Fruit fly (Drosophila melanogaster) whole organism, embryonic: ENCODE data around the gene Papss.

Experiments
- Ada2b ChIP-seq: fragments of 200-800 bp; sonication (Bioruptor generic); IDR thresholded peaks from 2 replicates; pipeline ENCODE4 v1.3.6; 2022; ENCODE audit warnings: missing biosample characterization, missing genetic modification characterization
- Awh ChIP-seq: fragments of 200-800 bp; sonication (Bioruptor generic); IDR thresholded peaks from 2 replicates; pipeline ENCODE4, ENCODE4 v1.3.6; 2022; ENCODE audit warnings: missing biosample characterization, missing genetic modification characterization
- B-H1 ChIP-seq: fragments of 200-800 bp; sonication (Bioruptor generic); IDR thresholded peaks from 3 replicates; pipeline ENCODE4 v1.3.6; 2022; ENCODE audit warnings: missing biosample characterization, missing genetic modification characterization
- CG10209 ChIP-seq: fragments of 200-800 bp; sonication (Bioruptor generic); optimal IDR thresholded peaks from 3 replicates; lab custom pipeline; 2017; ENCODE audit warnings: missing biosample characterization, mild to moderate bottlenecking, missing genetic modification characterization, missing genetic modification reagents
- CG11398 ChIP-seq: fragments of 200-800 bp; sonication (Bioruptor generic); optimal IDR thresholded peaks from 2 replicates; lab custom pipeline; 2016; ENCODE audit warnings: missing biosample characterization, missing genetic modification characterization
- CG1233 ChIP-seq: fragments of 200-800 bp; sonication (Bioruptor generic); optimal IDR thresholded peaks from 4 replicates; lab custom pipeline; 2018; ENCODE audit warnings: missing biosample characterization, mild to moderate bottlenecking, missing genetic modification characterization
- CG13296 ChIP-seq: fragments of 200-800 bp; sonication (Bioruptor generic); optimal IDR thresholded peaks from 3 replicates; lab custom pipeline; 2018; ENCODE audit warnings: missing biosample characterization, mild to moderate bottlenecking, missing genetic modification characterization
- CG13424 ChIP-seq: fragments of 200-800 bp; sonication (Bioruptor generic); optimal IDR thresholded peaks from 2 replicates; lab custom pipeline; 2019; ENCODE audit warnings: missing biosample characterization, mild to moderate bottlenecking, missing genetic modification characterization, moderate library complexity
- CG13624 ChIP-seq: fragments of 200-800 bp; sonication (Bioruptor generic); optimal IDR thresholded peaks from 2 replicates; lab custom pipeline; 2016; ENCODE audit warnings: missing biosample characterization, missing genetic modification characterization
- CG13894 ChIP-seq: fragments of 200-800 bp; sonication (Bioruptor generic); optimal IDR thresholded peaks from 3 replicates; lab custom pipeline; 2018; ENCODE audit warnings: missing biosample characterization, mild to moderate bottlenecking, missing genetic modification characterization, moderate library complexity
- CG17361 ChIP-seq: fragments of 200-800 bp; sonication (Bioruptor generic); IDR thresholded peaks from 3 replicates; pipeline ENCODE4 v1.3.6; 2022; ENCODE audit warnings: missing biosample characterization, missing genetic modification characterization
- CG17612 ChIP-seq: fragments of 200-800 bp; sonication (Bioruptor generic); IDR thresholded peaks from 2 replicates; pipeline ENCODE4 v1.3.6; 2022; ENCODE audit warnings: missing biosample characterization, missing genetic modification characterization
- CG17912 ChIP-seq: fragments of 200-800 bp; sonication (Bioruptor generic); optimal IDR thresholded peaks from 2 replicates; lab custom pipeline; 2018; ENCODE audit warnings: missing biosample characterization, mild to moderate bottlenecking, missing genetic modification characterization
- CG2202 ChIP-seq: fragments of 200-800 bp; sonication (Bioruptor generic); optimal IDR thresholded peaks from 2 replicates; lab custom pipeline; 2018; ENCODE audit warnings: missing biosample characterization, mild to moderate bottlenecking, missing genetic modification characterization
- CG2678 ChIP-seq: fragments of 200-800 bp; sonication (Bioruptor generic); optimal IDR thresholded peaks from 3 replicates; lab custom pipeline; 2019; ENCODE audit warnings: missing biosample characterization, mild to moderate bottlenecking, missing genetic modification characterization, moderate library complexity
- CG31441 ChIP-seq: fragments of 200-800 bp; sonication (Bioruptor generic); IDR thresholded peaks from 2 replicates; pipeline ENCODE4 v1.3.6; 2022; ENCODE audit warnings: missing biosample characterization, missing genetic modification characterization
- CG32532 ChIP-seq: fragments of 200-800 bp; sonication (Bioruptor generic); IDR thresholded peaks from 2 replicates; pipeline ENCODE4 v1.3.6; 2022; ENCODE audit warnings: missing biosample characterization, missing genetic modification characterization
- CG6254 ChIP-seq: fragments of 200-800 bp; sonication (Bioruptor generic); optimal IDR thresholded peaks from 3 replicates; lab custom pipeline; 2017; ENCODE audit warnings: mild to moderate bottlenecking, missing biosample characterization, missing genetic modification reagents, missing genetic modification characterization
- CG8924 ChIP-seq: fragments of 200-800 bp; optimal IDR thresholded peaks from 3 replicates; lab custom pipeline; 2019; ENCODE audit warnings: missing biosample characterization, mild to moderate bottlenecking, missing genetic modification characterization, moderate library complexity
- CG9215 ChIP-seq: fragments of 200-800 bp; sonication (Bioruptor generic); IDR thresholded peaks from 2 replicates; pipeline ENCODE4 v1.3.6; 2022; ENCODE audit warnings: missing biosample characterization, missing genetic modification characterization
- CG9727 ChIP-seq: fragments of 200-800 bp; sonication (Bioruptor generic); optimal IDR thresholded peaks from 3 replicates; lab custom pipeline; 2017; ENCODE audit warnings: missing biosample characterization, mild to moderate bottlenecking, missing genetic modification characterization
- CG9817 ChIP-seq: fragments of 200-800 bp; sonication (Bioruptor generic); optimal IDR thresholded peaks from 2 replicates; lab custom pipeline; 2018; ENCODE audit warnings: missing biosample characterization, mild to moderate bottlenecking, missing genetic modification characterization, moderate library complexity
- Doc3 ChIP-seq: fragments of 200-800 bp; sonication (Bioruptor generic); IDR thresholded peaks from 3 replicates; pipeline ENCODE4 v1.3.6; 2022; ENCODE audit warnings: missing biosample characterization, missing genetic modification characterization; ENCODE audit not compliant: partially characterized antibody
- Gug ChIP-seq: fragments of 200-800 bp; sonication (Bioruptor generic); IDR thresholded peaks from 4 replicates; pipeline ENCODE4 v1.3.6; 2022; ENCODE audit warnings: missing biosample characterization, missing genetic modification characterization
- H2.0 ChIP-seq: fragments of 200-800 bp; sonication (Bioruptor generic); IDR thresholded peaks from 2 replicates; pipeline ENCODE4 v1.3.6; 2022; ENCODE audit warnings: missing biosample characterization, missing genetic modification characterization
- HLH54F ChIP-seq: fragments of 200-800 bp; sonication (Bioruptor generic); optimal IDR thresholded peaks from 3 replicates; lab custom pipeline; 2016; ENCODE audit warnings: missing biosample characterization, missing genetic modification characterization
- Kr ChIP-seq: fragments of 200-800 bp; sonication (Bioruptor generic); optimal IDR thresholded peaks from 2 replicates; lab custom pipeline; 2017; ENCODE audit warnings: missing biosample characterization, mild to moderate bottlenecking, missing genetic modification characterization
- Lpt ChIP-seq: fragments of >200 bp; optimal IDR thresholded peaks from 2 replicates; lab custom pipeline; 2018; ENCODE audit warnings: missing biosample characterization, missing genetic modification characterization
- Meics ChIP-seq: fragments of 200-800 bp; sonication (Bioruptor generic); optimal IDR thresholded peaks from 2 replicates; lab custom pipeline; 2017; ENCODE audit warnings: missing biosample characterization, mild to moderate bottlenecking, missing genetic modification characterization
- Rfx ChIP-seq: fragments of 200-800 bp; sonication (Bioruptor generic); IDR thresholded peaks from 2 replicates; pipeline ENCODE4 v1.3.6; 2022; ENCODE audit warnings: missing biosample characterization, missing genetic modification characterization
- TFAM ChIP-seq: fragments of 200-800 bp; sonication (Bioruptor generic); optimal IDR thresholded peaks from 2 replicates; lab custom pipeline; 2017; ENCODE audit warnings: missing biosample characterization, missing genetic modification characterization, inconsistent platforms
- Xrp1 ChIP-seq: fragments of 200-800 bp; sonication (Bioruptor generic); IDR thresholded peaks from 2 replicates; pipeline ENCODE4 v1.3.6; 2022; ENCODE audit warnings: missing biosample characterization, missing genetic modification characterization
- YL-1 ChIP-seq: fragments of 200-800 bp; sonication (Bioruptor generic); optimal IDR thresholded peaks from 3 replicates; lab custom pipeline; 2017; ENCODE audit warnings: missing biosample characterization, mild to moderate bottlenecking, missing genetic modification characterization
- bsh ChIP-seq, 2 experiments: fragments of 200-800 bp; sonication (Bioruptor generic); optimal IDR thresholded peaks; 2 replicates each; lab custom pipeline; 2017 to 2018; ENCODE audit warnings: mild to moderate bottlenecking in 2 of 2, missing biosample characterization in 2 of 2, missing genetic modification characterization in 2 of 2, moderate library complexity in 1 of 2
- eve ChIP-seq, 2 experiments: fragments of >200 bp; optimal IDR thresholded peaks; 2 replicates each; lab custom pipeline; 2017; ENCODE audit warnings: missing biosample characterization in 2 of 2, missing genetic modification characterization in 2 of 2
- ewg ChIP-seq: fragments of 200-800 bp; sonication (Bioruptor generic); optimal IDR thresholded peaks from 3 replicates; lab custom pipeline; 2017; ENCODE audit warnings: mild to moderate bottlenecking, missing biosample characterization, missing genetic modification reagents, missing genetic modification characterization
- eyg ChIP-seq: fragments of 200-800 bp; sonication (Bioruptor generic); optimal IDR thresholded peaks from 3 replicates; lab custom pipeline; 2016; ENCODE audit warnings: missing biosample characterization, missing genetic modification characterization
- fu2 ChIP-seq: fragments of 200-800 bp; sonication (Bioruptor generic); optimal IDR thresholded peaks from 2 replicates; lab custom pipeline; 2016; ENCODE audit warnings: missing biosample characterization, missing genetic modification characterization
- gcm ChIP-seq: fragments of 200-800 bp; sonication (Bioruptor generic); optimal IDR thresholded peaks from 2 replicates; lab custom pipeline; 2019; ENCODE audit warnings: missing biosample characterization, mild to moderate bottlenecking, missing genetic modification characterization, moderate library complexity
- jing ChIP-seq: fragments of 200-800 bp; sonication (Bioruptor generic); optimal IDR thresholded peaks from 2 replicates; lab custom pipeline; 2018; ENCODE audit warnings: missing biosample characterization, mild to moderate bottlenecking, missing genetic modification characterization
- lola ChIP-seq, 3 experiments: fragments of >200 bp in 2 of 3; fragments of 200-800 bp in 1 of 3; sonication (Bioruptor generic) in 1 of 3; optimal IDR thresholded peaks; 2 replicates each; lab custom pipeline; 2017 to 2019; ENCODE audit warnings: missing biosample characterization in 3 of 3, missing genetic modification characterization in 3 of 3, mild to moderate bottlenecking in 1 of 3, moderate library complexity in 1 of 3
- ranshi ChIP-seq: fragments of 200-800 bp; sonication (Bioruptor generic); IDR thresholded peaks from 2 replicates; pipeline ENCODE4 v1.3.6; 2022; ENCODE audit warnings: missing biosample characterization, missing genetic modification characterization
- sens-2 ChIP-seq: fragments of 200-800 bp; sonication (Bioruptor generic); IDR thresholded peaks from 2 replicates; pipeline ENCODE4 v1.3.6; 2022; ENCODE audit warnings: missing biosample characterization, missing genetic modification characterization
- sim ChIP-seq: fragments of 200-800 bp; sonication (Bioruptor generic); IDR thresholded peaks from 2 replicates; pipeline ENCODE4 v1.3.6; 2022; ENCODE audit warnings: missing biosample characterization, missing genetic modification characterization
- ssp ChIP-seq: fragments of 200-800 bp; sonication (Bioruptor generic); IDR thresholded peaks from 2 replicates; pipeline ENCODE4 v1.3.6; 2022; ENCODE audit warnings: missing biosample characterization, missing genetic modification characterization
- trem ChIP-seq: fragments of 200-800 bp; optimal IDR thresholded peaks from 3 replicates; lab custom pipeline; 2019; ENCODE audit warnings: missing biosample characterization, mild to moderate bottlenecking, missing genetic modification characterization, moderate library complexity
- twi ChIP-seq: fragments of 200-800 bp; optimal IDR thresholded peaks from 2 replicates; lab custom pipeline; 2019; ENCODE audit warnings: missing biosample characterization, mild to moderate bottlenecking, missing genetic modification characterization, moderate library complexity
- zfh2 ChIP-seq: fragments of 200-800 bp; sonication (Bioruptor generic); optimal IDR thresholded peaks from 2 replicates; lab custom pipeline; 2016; ENCODE audit warnings: missing biosample characterization, missing genetic modification characterization

Papss gene

DNA sequence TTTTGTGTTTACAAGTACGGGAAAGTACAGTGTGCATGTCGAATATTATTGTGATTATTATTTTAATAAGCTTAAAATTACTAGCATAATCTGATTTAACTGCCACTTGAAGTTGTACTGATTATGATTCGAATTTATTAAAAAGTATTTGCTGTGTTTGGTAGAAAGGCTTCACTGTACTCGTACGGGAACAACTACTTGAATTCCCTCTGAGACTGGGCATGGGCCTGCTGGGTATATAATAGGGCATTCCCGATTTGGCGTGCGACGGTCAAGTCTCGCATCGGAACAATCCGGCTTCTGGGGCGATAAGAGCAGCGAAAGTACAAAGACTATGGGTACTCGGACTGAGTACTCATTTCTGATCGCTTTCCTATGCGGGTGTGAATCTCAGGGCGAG, 24.6 kb downstream of the Papss start (continued):
- TF ChIP-seq jing (no peak), CG32532 (0 out of 2 replicates have a peak, but pooled peaks have one; percentile 14), CG9215 (GFP tag; lab: Robert Waterston, UW) (no peak), YL-1 (GFP tag; lab: Kevin White, UChicago) (no peak), gcm (GFP tag; lab: Kevin White, UChicago) (peak; percentile 61), CG17361 (GFP tag; lab: Robert Waterston, UW) (no peak)

DNA sequence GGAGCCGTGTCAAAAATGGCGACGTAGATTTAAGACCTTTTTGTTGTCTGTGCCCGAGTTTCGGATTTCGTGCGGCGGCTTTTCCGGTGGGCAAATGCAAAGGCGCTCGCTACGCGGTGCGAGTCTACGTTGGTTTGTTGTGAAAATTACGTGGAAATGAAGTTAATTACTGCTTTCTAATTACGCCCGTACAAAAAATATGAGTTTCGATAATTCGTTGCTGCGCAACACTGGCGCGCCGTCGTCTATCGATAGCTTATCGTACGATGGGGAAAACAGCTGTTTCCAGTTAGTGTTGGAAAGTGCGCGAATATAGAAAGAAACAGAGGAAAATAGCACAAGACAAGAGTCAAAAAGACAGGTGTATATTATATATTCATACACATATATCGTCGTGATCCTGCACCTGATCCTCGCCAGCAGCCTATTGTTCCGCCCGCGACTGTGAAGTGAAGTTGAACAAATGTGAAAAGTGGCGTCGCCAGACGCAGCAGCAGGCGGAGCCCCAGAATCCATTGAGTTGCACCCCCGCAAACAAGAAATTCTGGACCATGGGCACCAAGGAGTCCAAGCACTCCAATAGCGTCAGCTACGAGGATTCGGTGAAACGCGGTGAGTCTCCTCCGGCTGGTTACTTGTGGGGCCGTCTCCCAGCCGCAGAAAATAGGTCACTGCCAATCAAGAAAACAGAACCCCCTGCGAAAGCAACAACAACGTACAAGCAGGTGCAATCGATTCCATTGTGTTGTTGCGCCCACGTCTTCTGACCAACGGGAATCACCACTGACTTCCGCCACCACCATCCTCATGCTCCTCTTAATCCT, 26.0 kb downstream of the Papss start, which contains the start of the genes Rab8 and Usp32:
TSS of gene Rab8 (minus strand) at position 236 of the 824 bp plus-strand sequence.
TSS of gene Usp32 (plus strand) at position 297 of the 824 bp plus-strand sequence.
- peak; percentile 84 for TF ChIP-seq trem (tag; lab: Kevin White, UChicago)
- TF ChIP-seq CG8924 = peak; percentile 32
- peak; percentile 64 for TF ChIP-seq CG13296 (GFP tag; lab: Kevin White, UChicago)
- TF ChIP-seq Awh (GFP tag; lab: Robert Waterston, UW) = no peak
- TF ChIP-seq B-H1 (GFP tag; lab: Robert Waterston, UW) = no peak
- no peak for TF ChIP-seq Lpt (GFP tag; lab: Kevin White, UChicago)
- TF ChIP-seq CG31441 (GFP tag; lab: Robert Waterston, UW) = peak; percentile 54; the same call in 1 of the 2 replicates
- no peak for TF ChIP-seq ssp (GFP tag; lab: Robert Waterston, UW)
- peak; percentile 23 for TF ChIP-seq eyg (GFP tag; lab: Kevin White, UChicago)
- peak; percentile 25 for TF ChIP-seq CG2202 (tag; lab: Kevin White, UChicago)
- peak; percentile 60 for TF ChIP-seq Xrp1
- TF ChIP-seq TFAM (GFP tag; lab: Kevin White, UChicago) = no peak
- peak; percentile 86 for TF ChIP-seq Rfx (GFP tag; lab: Robert Waterston, UW)
- no peak for TF ChIP-seq ranshi (GFP tag; lab: Robert Waterston, UW)
- TF ChIP-seq CG11398 = peak; percentile 37
- TF ChIP-seq HLH54F (GFP tag; lab: Kevin White, UChicago) = peak; percentile 77
- no peak for TF ChIP-seq CG13894 (tag; lab: Kevin White, UChicago)
- TF ChIP-seq CG17612 = no peak
- TF ChIP-seq CG10209 (GFP tag; lab: Kevin White, UChicago) = peak; percentile 63
- peak; percentile 90 for TF ChIP-seq CG13624 (GFP tag; lab: Kevin White, UChicago)
- peak; percentile 40 for TF ChIP-seq CG9817 (tag; lab: Kevin White, UChicago)
- TF ChIP-seq eve (GFP tag; optimal IDR thresholded peaks at IDR 0.05; lab: Kevin White, UChicago) = no peak
- peak; percentile 49 for TF ChIP-seq CG9727 (GFP tag; lab: Kevin White, UChicago)
- TF ChIP-seq Kr (GFP tag; lab: Kevin White, UChicago) = no peak
- peak in 1 of 3 experiments; percentile 4 for TF ChIP-seq lola (GFP tag; optimal IDR thresholded peaks at IDR 0.05; lab: Kevin White, UChicago)
- TF ChIP-seq ewg (GFP tag; lab: Kevin White, UChicago) = no peak
- TF ChIP-seq Meics (GFP tag; lab: Kevin White, UChicago) = peak; percentile 61
- no peak for TF ChIP-seq sim (GFP tag; lab: Robert Waterston, UW)
- TF ChIP-seq CG6254 (GFP tag; lab: Kevin White, UChicago) = no peak
- TF ChIP-seq Gug (GFP tag; lab: Robert Waterston, UW) = no peak
- peak; percentile 39; the same call in 1 of the 2 replicates for TF ChIP-seq H2.0
- TF ChIP-seq CG1233 (GFP tag; lab: Kevin White, UChicago) = peak; percentile 1
- no peak for TF ChIP-seq sens-2
- TF ChIP-seq CG9215 (GFP tag; lab: Robert Waterston, UW) = no peak
- peak; percentile 70 for TF ChIP-seq CG17912 (GFP tag; lab: Kevin White, UChicago)
- peak in 1 of 2 experiments; percentile 10 for TF ChIP-seq bsh (GFP tag; optimal IDR thresholded peaks at IDR 0.05; lab: Kevin White, UChicago)
- peak; percentile 28 for TF ChIP-seq CG13424 (tag; lab: Kevin White, UChicago)
- no peak for TF ChIP-seq CG2678 (tag; lab: Kevin White, UChicago)
- TF ChIP-seq twi (tag; lab: Kevin White, UChicago) = peak; percentile 40
- peak; percentile 76 for TF ChIP-seq zfh2
- peak; percentile 31 for TF ChIP-seq fu2 (GFP tag; lab: Kevin White, UChicago)
- peak; percentile 32; the same call in 1 of the 2 replicates for TF ChIP-seq Ada2b (GFP tag; lab: Robert Waterston, UW)
- TF ChIP-seq Doc3 (GFP tag; lab: Robert Waterston, UW) = peak; percentile 69
